Fruit fly (Drosophila melanogaster) whole organism, embryonic: ENCODE data around the gene lilli.

Experiments
- Asciz ChIP-seq: fragments of 200-800 bp; sonication (Bioruptor generic); optimal IDR thresholded peaks from 2 replicates; lab custom pipeline; 2017; ENCODE audit warnings: missing biosample characterization, mild to moderate bottlenecking, missing genetic modification characterization, missing genetic modification reagents
- Awh ChIP-seq: fragments of 200-800 bp; sonication (Bioruptor generic); IDR thresholded peaks from 2 replicates; pipeline ENCODE4, ENCODE4 v1.3.6; 2022; ENCODE audit warnings: missing biosample characterization, missing genetic modification characterization
- Blimp-1 ChIP-seq: fragments of 200-800 bp; sonication (Bioruptor generic); optimal IDR thresholded peaks from 3 replicates; lab custom pipeline; 2018; ENCODE audit warnings: missing biosample characterization, missing genetic modification characterization, mild to moderate bottlenecking, moderate library complexity, missing genetic modification reagents
- CG10147 ChIP-seq: fragments of 200-800 bp; sonication (Bioruptor generic); optimal IDR thresholded peaks from 2 replicates; lab custom pipeline; 2019; ENCODE audit warnings: missing biosample characterization, mild to moderate bottlenecking, missing genetic modification characterization, moderate library complexity
- CG1024 ChIP-seq: fragments of 200-800 bp; sonication (Bioruptor generic); IDR thresholded peaks from 2 replicates; pipeline ENCODE4 v1.3.6; 2022; ENCODE audit warnings: missing biosample characterization, missing genetic modification characterization
- CG10267 ChIP-seq: fragments of 200-800 bp; sonication (Bioruptor generic); optimal IDR thresholded peaks from 2 replicates; lab custom pipeline; 2018; ENCODE audit warnings: missing biosample characterization, mild to moderate bottlenecking, missing genetic modification characterization, moderate library complexity
- CG10321 ChIP-seq: fragments of 200-800 bp; sonication (Bioruptor generic); IDR thresholded peaks from 2 replicates; pipeline ENCODE4 v1.3.6; 2022; ENCODE audit warnings: missing biosample characterization, missing genetic modification characterization
- CG12769 ChIP-seq: fragments of 200-800 bp; sonication (Bioruptor generic); optimal IDR thresholded peaks from 2 replicates; lab custom pipeline; 2019; ENCODE audit warnings: missing biosample characterization, mild to moderate bottlenecking, missing genetic modification characterization, moderate library complexity
- CG13123 ChIP-seq: fragments of 200-800 bp; sonication (Bioruptor generic); optimal IDR thresholded peaks from 2 replicates; lab custom pipeline; 2016; ENCODE audit warnings: missing biosample characterization, missing genetic modification characterization
- CG13775 ChIP-seq: fragments of 200-800 bp; sonication (Bioruptor generic); optimal IDR thresholded peaks from 3 replicates; lab custom pipeline; 2017; ENCODE audit warnings: missing biosample characterization, mild to moderate bottlenecking, missing genetic modification characterization
- CG1603 ChIP-seq: fragments of 200-800 bp; sonication (Bioruptor generic); optimal IDR thresholded peaks from 2 replicates; lab custom pipeline; 2019; ENCODE audit warnings: missing biosample characterization, mild to moderate bottlenecking, missing genetic modification characterization, moderate library complexity
- CG17359 ChIP-seq: fragments of 200-800 bp; sonication (Bioruptor generic); optimal IDR thresholded peaks from 3 replicates; lab custom pipeline; 2018; ENCODE audit warnings: missing biosample characterization, mild to moderate bottlenecking, missing genetic modification characterization, moderate library complexity
- CG1792 ChIP-seq: fragments of 200-800 bp; sonication (Bioruptor generic); optimal IDR thresholded peaks from 2 replicates; lab custom pipeline; 2016; ENCODE audit warnings: missing biosample characterization, missing genetic modification characterization
- CG34224 ChIP-seq: fragments of 200-800 bp; sonication (Bioruptor generic); IDR thresholded peaks from 3 replicates; pipeline ENCODE4 v1.3.6; 2022; ENCODE audit warnings: missing biosample characterization, missing genetic modification characterization; ENCODE audit not compliant: partially characterized antibody
- CG34376 ChIP-seq: fragments of 200-800 bp; sonication (Bioruptor generic); optimal IDR thresholded peaks from 2 replicates; lab custom pipeline; 2018; ENCODE audit warnings: missing biosample characterization, mild to moderate bottlenecking, missing genetic modification characterization
- CG34422 ChIP-seq: fragments of 200-800 bp; sonication (Bioruptor generic); IDR thresholded peaks from 3 replicates; pipeline ENCODE4 v1.3.6; 2022; ENCODE audit warnings: missing biosample characterization, missing genetic modification characterization
- CG3847 ChIP-seq: fragments of 200-800 bp; sonication (Bioruptor generic); IDR thresholded peaks from 2 replicates; pipeline ENCODE4 v1.3.6; 2022; ENCODE audit warnings: missing biosample characterization, missing genetic modification characterization
- CG4424 ChIP-seq: fragments of 200-800 bp; sonication (Bioruptor generic); optimal IDR thresholded peaks from 3 replicates; lab custom pipeline; 2016; ENCODE audit warnings: missing biosample characterization, missing genetic modification characterization
- CG4617 ChIP-seq: fragments of 200-800 bp; sonication (Bioruptor generic); optimal IDR thresholded peaks from 3 replicates; lab custom pipeline; 2016; ENCODE audit warnings: missing biosample characterization, missing genetic modification characterization, borderline replicate concordance
- CG7271 ChIP-seq: fragments of 200-800 bp; sonication (Bioruptor generic); optimal IDR thresholded peaks from 2 replicates; lab custom pipeline; 2018; ENCODE audit warnings: missing biosample characterization, mild to moderate bottlenecking, missing genetic modification characterization, moderate library complexity
- CG9437 ChIP-seq: fragments of 200-800 bp; sonication (Bioruptor generic); optimal IDR thresholded peaks from 2 replicates; lab custom pipeline; 2018; ENCODE audit warnings: missing biosample characterization, mild to moderate bottlenecking, missing genetic modification characterization
- CG9797 ChIP-seq: fragments of 200-800 bp; sonication (Bioruptor generic); optimal IDR thresholded peaks from 3 replicates; lab custom pipeline; 2018; ENCODE audit warnings: missing biosample characterization, mild to moderate bottlenecking, missing genetic modification characterization
- D19A ChIP-seq: fragments of 200-800 bp; optimal IDR thresholded peaks from 3 replicates; lab custom pipeline; 2019; ENCODE audit warnings: missing biosample characterization, mild to moderate bottlenecking, missing genetic modification characterization, moderate library complexity
- Dek ChIP-seq: fragments of 200-800 bp; sonication (Bioruptor generic); optimal IDR thresholded peaks from 3 replicates; lab custom pipeline; 2019; ENCODE audit warnings: missing biosample characterization, mild to moderate bottlenecking, missing genetic modification characterization, moderate library complexity
- Dfd ChIP-seq, 2 experiments: fragments of >200 bp; optimal IDR thresholded peaks; 2 replicates each; lab custom pipeline; 2017; ENCODE audit warnings: missing biosample characterization in 2 of 2, missing genetic modification characterization in 2 of 2
- Doc3 ChIP-seq: fragments of 200-800 bp; sonication (Bioruptor generic); IDR thresholded peaks from 3 replicates; pipeline ENCODE4 v1.3.6; 2022; ENCODE audit warnings: missing biosample characterization, missing genetic modification characterization; ENCODE audit not compliant: partially characterized antibody
- Ets65A ChIP-seq: fragments of 200-800 bp; sonication (Bioruptor generic); peaks from one replicate; lab custom pipeline; 2016; ENCODE audit warnings: missing biosample characterization, missing genetic modification characterization
- Fer1 ChIP-seq: fragments of 200-800 bp; sonication (Bioruptor generic); optimal IDR thresholded peaks from 2 replicates; lab custom pipeline; 2017; ENCODE audit warnings: missing biosample characterization, mild to moderate bottlenecking, missing genetic modification characterization
- Fer2 ChIP-seq: fragments of 200-800 bp; sonication (Bioruptor generic); optimal IDR thresholded peaks from 2 replicates; lab custom pipeline; 2018; ENCODE audit warnings: missing biosample characterization, mild to moderate bottlenecking, missing genetic modification characterization, moderate library complexity
- Kr ChIP-seq: fragments of 200-800 bp; sonication (Bioruptor generic); optimal IDR thresholded peaks from 2 replicates; lab custom pipeline; 2017; ENCODE audit warnings: missing biosample characterization, mild to moderate bottlenecking, missing genetic modification characterization
- Lpt ChIP-seq: fragments of >200 bp; optimal IDR thresholded peaks from 2 replicates; lab custom pipeline; 2018; ENCODE audit warnings: missing biosample characterization, missing genetic modification characterization
- MESR4 ChIP-seq: fragments of 200-800 bp; sonication (Bioruptor generic); optimal IDR thresholded peaks from 2 replicates; lab custom pipeline; 2018; ENCODE audit warnings: missing biosample characterization, mild to moderate bottlenecking, missing genetic modification characterization, moderate library complexity
- NFAT ChIP-seq: fragments of 200-800 bp; sonication (Bioruptor generic); IDR thresholded peaks from 2 replicates; pipeline ENCODE4 v1.3.6; 2022; ENCODE audit warnings: missing biosample characterization, missing genetic modification characterization
- Nf-YB ChIP-seq: fragments of 200-800 bp; sonication (Bioruptor generic); optimal IDR thresholded peaks from 3 replicates; lab custom pipeline; 2019; ENCODE audit warnings: missing biosample characterization, mild to moderate bottlenecking, missing genetic modification characterization, moderate library complexity
- Sry-β ChIP-seq: fragments of 200-800 bp; sonication (Bioruptor generic); optimal IDR thresholded peaks from 2 replicates; lab custom pipeline; 2018; ENCODE audit warnings: missing biosample characterization, mild to moderate bottlenecking, missing genetic modification characterization, moderate library complexity
- aop ChIP-seq: fragments of 200-800 bp; sonication (Bioruptor generic); IDR thresholded peaks from 2 replicates; pipeline ENCODE4 v1.3.6; 2022; ENCODE audit warnings: missing biosample characterization, missing genetic modification characterization
- bigmax ChIP-seq: fragments of 200-800 bp; sonication (Bioruptor generic); optimal IDR thresholded peaks from 2 replicates; lab custom pipeline; 2018; ENCODE audit warnings: missing biosample characterization, mild to moderate bottlenecking, missing genetic modification characterization
- corto ChIP-seq: fragments of 200-800 bp; sonication (Bioruptor generic); optimal IDR thresholded peaks from 2 replicates; lab custom pipeline; 2016; ENCODE audit warnings: missing biosample characterization, mild to moderate bottlenecking, missing genetic modification characterization, moderate library complexity
- cwo ChIP-seq: fragments of 200-800 bp; sonication (Bioruptor generic); optimal IDR thresholded peaks from 3 replicates; lab custom pipeline; 2017; ENCODE audit warnings: missing biosample characterization, missing genetic modification characterization, mild to moderate bottlenecking, moderate library complexity, missing genetic modification reagents
- grn ChIP-seq: fragments of 200-800 bp; sonication (Bioruptor generic); optimal IDR thresholded peaks from 3 replicates; lab custom pipeline; 2017; ENCODE audit warnings: missing biosample characterization, missing genetic modification characterization
- gsb-n ChIP-seq: fragments of 200-800 bp; sonication (Bioruptor generic); optimal IDR thresholded peaks from 3 replicates; lab custom pipeline; 2018; ENCODE audit warnings: missing biosample characterization, mild to moderate bottlenecking, missing genetic modification characterization
- ham ChIP-seq: fragments of 200-800 bp; sonication (Bioruptor generic); IDR thresholded peaks from 2 replicates; pipeline ENCODE4 v1.3.6; 2022; ENCODE audit warnings: missing biosample characterization, missing genetic modification characterization
- her ChIP-seq: fragments of 200-800 bp; sonication (Bioruptor generic); optimal IDR thresholded peaks from 2 replicates; lab custom pipeline; 2016; ENCODE audit warnings: missing biosample characterization, missing genetic modification characterization
- ken ChIP-seq: fragments of 200-800 bp; sonication (Bioruptor generic); IDR thresholded peaks from 3 replicates; pipeline ENCODE4 v1.3.6; 2022; ENCODE audit warnings: missing biosample characterization, missing genetic modification characterization
- maf-S ChIP-seq: fragments of 200-800 bp; sonication (Bioruptor generic); optimal IDR thresholded peaks from 2 replicates; lab custom pipeline; 2016; ENCODE audit warnings: missing biosample characterization, missing genetic modification characterization
- pnt ChIP-seq: fragments of 200-800 bp; sonication (Bioruptor generic); optimal IDR thresholded peaks from 3 replicates; lab custom pipeline; 2016; ENCODE audit warnings: missing biosample characterization, missing genetic modification characterization
- unc-4 ChIP-seq: fragments of 200-800 bp; sonication (Bioruptor generic); IDR thresholded peaks from 2 replicates; pipeline ENCODE4 v1.3.6; 2022; ENCODE audit warnings: missing biosample characterization, missing genetic modification characterization; ENCODE audit not compliant: partially characterized antibody
- wek ChIP-seq: fragments of 200-800 bp; sonication (Bioruptor generic); optimal IDR thresholded peaks from 3 replicates; lab custom pipeline; 2018; ENCODE audit warnings: missing biosample characterization, mild to moderate bottlenecking, missing genetic modification characterization, moderate library complexity
- z ChIP-seq: fragments of 200-800 bp; sonication (Bioruptor generic); IDR thresholded peaks from 3 replicates; pipeline ENCODE4 v1.3.6; 2022; ENCODE audit warnings: missing biosample characterization, missing genetic modification characterization

lilli gene

DNA sequence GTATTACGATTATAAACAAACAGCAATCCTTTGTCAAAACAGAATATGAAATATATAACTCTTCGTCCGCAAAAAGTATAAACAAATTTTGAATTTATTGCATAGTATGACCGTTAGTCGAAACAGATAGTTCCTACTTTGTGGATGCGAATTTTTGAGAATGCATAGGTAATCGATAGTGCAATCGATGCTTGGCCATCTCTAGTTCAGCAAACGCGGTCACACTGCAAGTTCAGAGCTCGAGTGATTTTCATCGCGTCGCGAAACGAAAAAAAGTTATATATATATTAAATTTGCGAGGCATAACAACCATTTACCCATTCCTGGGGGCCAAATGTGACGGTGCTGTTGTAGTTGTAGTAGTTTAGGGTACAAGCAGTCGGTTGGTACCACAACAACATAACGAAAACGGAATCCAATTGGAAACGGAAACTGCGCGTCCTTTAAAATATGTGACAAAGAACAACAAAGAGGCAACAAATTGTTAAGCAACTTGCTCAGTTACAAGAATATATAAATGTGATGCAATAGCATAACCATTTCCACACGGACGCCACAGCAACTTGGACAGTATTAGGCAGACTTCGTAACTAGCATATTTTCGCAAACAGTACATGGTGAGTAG, 28.7 kb upstream of the lilli start, which contains the start of gene CG2991 (continued):
- TF ChIP-seq ken (0 out of 3 replicates have a peak, but pooled peaks have one; percentile 10), Fer1 (GFP tag; lab: Kevin White, UChicago) (peak; percentile 55), corto (GFP tag; lab: Kevin White, UChicago) (peak; percentile 52), Doc3 (GFP tag; lab: Robert Waterston, UW) (peak; percentile 74), Dek (tag; lab: Kevin White, UChicago) (peak; percentile 61), Sry-β (peak; percentile 2), gsb-n (peak; percentile 56), CG9797 (GFP tag; lab: Kevin White, UChicago) (peak; percentile 98), CG13123 (GFP tag; lab: Kevin White, UChicago) (no peak), maf-S (GFP tag; lab: Kevin White, UChicago) (no peak), CG4424 (GFP tag; lab: Kevin White, UChicago) (no peak), grn (GFP tag; lab: Kevin White, UChicago) (no peak), CG3847 (GFP tag; lab: Robert Waterston, UW) (peak; percentile 50), NFAT (GFP tag; lab: Robert Waterston, UW) (no peak), CG12769 (tag; lab: Kevin White, UChicago) (peak; percentile 44), Dfd (GFP tag; optimal IDR thresholded peaks at IDR 0.05; lab: Kevin White, UChicago) (no peak), CG10147 (GFP tag; lab: Kevin White, UChicago) (peak; percentile 36), her (GFP tag; lab: Kevin White, UChicago) (peak; percentile 99), Fer2 (tag; lab: Kevin White, UChicago) (no peak), CG10267 (tag; lab: Kevin White, UChicago) (peak; percentile 69), CG13775 (GFP tag; lab: Kevin White, UChicago) (no peak), Ets65A (peak; percentile 60), unc-4 (peak; percentile 87), Awh (no peak), ham (GFP tag; lab: Robert Waterston, UW) (no peak), CG17359 (peak; percentile 37), CG1792 (GFP tag; lab: Kevin White, UChicago) (no peak), Lpt (GFP tag; lab: Kevin White, UChicago) (no peak), Nf-YB (GFP tag; lab: Kevin White, UChicago) (peak; percentile 11), CG34376 (GFP tag; lab: Kevin White, UChicago) (peak; percentile 20), Blimp-1 (GFP tag; lab: Kevin White, UChicago) (no peak), CG1603 (peak; percentile 74), Kr (GFP tag; lab: Kevin White, UChicago) (no peak), Asciz (no peak), MESR4 (GFP tag; lab: Kevin White, UChicago) (peak; percentile 82), CG34224 (GFP tag; lab: Robert Waterston, UW) (peak; percentile 81), CG9437 (GFP tag; lab: Kevin White, UChicago) (peak; percentile 19), CG1024 (GFP tag; lab: Robert Waterston, UW) (no peak), CG34422 (GFP tag; lab: Robert Waterston, UW) (peak; percentile 36; the same call in 1 of the 3 replicates), pnt (GFP tag; lab: Kevin White, UChicago) (no peak), wek (GFP tag; lab: Kevin White, UChicago) (no peak), aop (no peak), cwo (GFP tag; lab: Kevin White, UChicago) (no peak), bigmax (no peak), CG10321 (no peak), CG4617 (GFP tag; lab: Kevin White, UChicago) (peak; percentile 86), D19A (tag; lab: Kevin White, UChicago) (peak; percentile 52), z (GFP tag; lab: Robert Waterston, UW) (0 out of 3 replicates have a peak, but pooled peaks have one; percentile 29), CG7271 (tag; lab: Kevin White, UChicago) (no peak)
